Fruit fly (Drosophila melanogaster): ENCODE data around the gene CG10347.

- TF ChIP-seq dsx (GFP tag; optimal IDR thresholded peaks at IDR 0.05; ENCODE audit: poor library complexity, severe bottlenecking) (no peak), OdsH (GFP tag; optimal IDR thresholded peaks at IDR 0.05) (peak; percentile 25), Sox102F (GFP tag; optimal IDR thresholded peaks at IDR 0.05) (peak; percentile 2), CG10631 (GFP tag; optimal IDR thresholded peaks at IDR 0.05) (peak; percentile 13), Gug (GFP tag; IDR thresholded peaks at IDR 0.05) (no peak), Hr38 (GFP tag; optimal IDR thresholded peaks at IDR 0.05) (no peak), Ets21C (GFP tag; optimal IDR thresholded peaks at IDR 0.05) (peak; percentile 7), CG6276 (GFP tag; optimal IDR thresholded peaks at IDR 0.05) (no peak), cyc (GFP tag; optimal IDR thresholded peaks at IDR 0.05) (peak; percentile 7), salr (GFP tag; optimal IDR thresholded peaks at IDR 0.05) (no peak), Lpt (GFP tag; optimal IDR thresholded peaks at IDR 0.05) (no peak), dac (GFP tag; optimal IDR thresholded peaks at IDR 0.05) (no peak), Blimp-1 (GFP tag; optimal IDR thresholded peaks at IDR 0.05) (no peak), CG3032 (tag; optimal IDR thresholded peaks at IDR 0.05) (peak; percentile 1)
Observed at dm6 chrX:11854758-11855465, at the start of gene CG10347, which contains the start of gene ATP7.
